Fruit fly (Drosophila melanogaster) whole organism, adult: ENCODE measurements around the gene CG13318.

Experiments
- CG12768 ChIP-seq: fragments of 200-800 bp; sonication (Bioruptor generic); optimal IDR thresholded peaks from 2 replicates; lab custom pipeline; 2017; ENCODE audit warnings: missing biosample characterization, missing genetic modification characterization, mild to moderate bottlenecking, moderate library complexity, missing genetic modification reagents
- CG7045 ChIP-seq: fragments of 200-800 bp; sonication (Bioruptor generic); optimal IDR thresholded peaks from 2 replicates; lab custom pipeline; 2017; ENCODE audit warnings: missing biosample characterization, mild to moderate bottlenecking, missing genetic modification characterization
- CG7101 ChIP-seq: fragments of 200-800 bp; sonication (Bioruptor generic); optimal IDR thresholded peaks from 2 replicates; lab custom pipeline; 2018; ENCODE audit warnings: missing biosample characterization, mild to moderate bottlenecking, missing genetic modification characterization, moderate library complexity
- Clk ChIP-seq: fragments of 200-800 bp; sonication (Bioruptor generic); optimal IDR thresholded peaks from 2 replicates; lab custom pipeline; 2017; ENCODE audit warnings: missing biosample characterization, missing genetic modification characterization
- Crg-1 ChIP-seq: fragments of 200-800 bp; sonication (Bioruptor generic); optimal IDR thresholded peaks from 2 replicates; lab custom pipeline; 2016; ENCODE audit warnings: missing biosample characterization, missing genetic modification characterization
- Hr96 ChIP-seq: fragments of 200-800 bp; sonication (Bioruptor generic); optimal IDR thresholded peaks from 2 replicates; lab custom pipeline; 2016; ENCODE audit warnings: missing biosample characterization, missing genetic modification characterization
- Mnt ChIP-seq: fragments of 200-800 bp; sonication (Bioruptor generic); optimal IDR thresholded peaks from 2 replicates; lab custom pipeline; 2016; ENCODE audit warnings: missing biosample characterization, mild to moderate bottlenecking, missing genetic modification characterization
- cic ChIP-seq: fragments of 200-800 bp; sonication (Bioruptor generic); optimal IDR thresholded peaks from 2 replicates; lab custom pipeline; 2017; ENCODE audit warnings: missing biosample characterization, mild to moderate bottlenecking, missing genetic modification characterization, moderate library complexity
- kay ChIP-seq: fragments of 200-800 bp; sonication (Bioruptor generic); peaks from one replicate; lab custom pipeline; 2016; ENCODE audit warnings: missing biosample characterization, missing genetic modification characterization, borderline replicate concordance
- ovo ChIP-seq: fragments of 200-800 bp; sonication (Bioruptor generic); optimal IDR thresholded peaks from 2 replicates; lab custom pipeline; 2016; ENCODE audit warnings: missing biosample characterization, missing genetic modification characterization
- tj ChIP-seq: fragments of 200-800 bp; sonication (Bioruptor generic); optimal IDR thresholded peaks from 3 replicates; lab custom pipeline; 2017; ENCODE audit warnings: missing biosample characterization, mild to moderate bottlenecking, missing genetic modification characterization, moderate library complexity
- toe ChIP-seq: fragments of 200-800 bp; sonication (Bioruptor generic); optimal IDR thresholded peaks from 2 replicates; lab custom pipeline; 2016; ENCODE audit warnings: missing biosample characterization, missing genetic modification characterization

Gene CG13318

dm6 chr3R:8729542-8729941, 42.9 kb downstream of the CG13318 start, which contains the start of gene ranshi:
TSS of gene ranshi (minus strand) at chr3R:8729693.
- TF ChIP-seq kay (GFP tag; lab: Kevin White, UChicago) (peak; percentile 39), Clk (GFP tag; lab: Kevin White, UChicago) (no peak)

- TF ChIP-seq Mnt (GFP tag; lab: Kevin White, UChicago) (peak; percentile 19), cic (GFP tag; lab: Kevin White, UChicago) (no peak), CG7101 (tag; lab: Kevin White, UChicago) (peak; percentile 25)
These were observed 45.9 kb downstream of the CG13318 start, which contains the start of gene CG8159 for dm6 chr3R:8726632-8727031. TSS of gene CG8159 (plus strand) at chr3R:8726854.

- no peak for TF ChIP-seq Crg-1
- peak; percentile 73 for TF ChIP-seq kay (GFP tag; lab: Kevin White, UChicago)
These were observed 47.3 kb downstream of the CG13318 start, which contains the start of gene ouib for dm6 chr3R:8725179-8725578. TSS of gene ouib (plus strand) at chr3R:8725479.

dm6 chr3R:8722962-8723548, 49.4 kb downstream of the CG13318 start, which contains the start of gene nom:
TSS of gene nom (plus strand) at chr3R:8723174.
- TF ChIP-seq toe: no peak
- TF ChIP-seq ovo: no peak
- no peak for TF ChIP-seq CG7045 (GFP tag; lab: Kevin White, UChicago)
- TF ChIP-seq Hr96: no peak
- no peak for TF ChIP-seq CG12768 (GFP tag; lab: Kevin White, UChicago)
- TF ChIP-seq tj (GFP tag; lab: Kevin White, UChicago): peak; percentile 58
- no peak for TF ChIP-seq Clk (GFP tag; lab: Kevin White, UChicago)
